Worm (Caenorhabditis elegans) whole organism, mixed stage, embryonic: ENCODE measurements around the gene abf-5.

Experiments used
- ces-1 ChIP-seq: fragments of 150-350 bp; optimal IDR thresholded peaks from 2 replicates; lab custom pipeline; 2014; ENCODE audit warnings: missing biosample characterization, missing genetic modification reagents, missing genetic modification characterization
- lin-13 ChIP-seq: fragments of 150-350 bp; optimal IDR thresholded peaks from 2 replicates; lab custom pipeline; 2014; ENCODE audit warnings: missing biosample characterization, missing genetic modification characterization
- lsy-2 ChIP-seq: fragments of 150-350 bp; optimal IDR thresholded peaks from 2 replicates; lab custom pipeline; 2014; ENCODE audit warnings: missing biosample characterization, missing genetic modification characterization
- mep-1 ChIP-seq: fragments of 150-350 bp; optimal IDR thresholded peaks from 2 replicates; lab custom pipeline; 2017; ENCODE audit warnings: missing biosample characterization, missing genetic modification reagents, missing genetic modification characterization, inconsistent platforms
- nhr-12 ChIP-seq: fragments of 150-350 bp; optimal IDR thresholded peaks from 2 replicates; lab custom pipeline; 2014; ENCODE audit warnings: missing biosample characterization, missing genetic modification characterization
- nhr-237 ChIP-seq: fragments of 150-350 bp; optimal IDR thresholded peaks from 2 replicates; lab custom pipeline; 2014; ENCODE audit warnings: missing biosample characterization, missing genetic modification characterization
- nhr-28 ChIP-seq: fragments of 150-350 bp; optimal IDR thresholded peaks from 2 replicates; lab custom pipeline; 2014; ENCODE audit warnings: missing biosample characterization, missing genetic modification characterization
- ztf-11 ChIP-seq: fragments of 150-350 bp; optimal IDR thresholded peaks from 2 replicates; lab custom pipeline; 2014; ENCODE audit warnings: missing biosample characterization, missing genetic modification characterization

ce11 chrX:12806926-12807325 is 14.3 kb downstream of the abf-5 start:
- TF ChIP-seq nhr-28 (no peak), mep-1 (no peak), lin-13 (no peak), lsy-2 (tag; lab: Kevin White, UChicago) (no peak), ztf-11 (tag; lab: Kevin White, UChicago) (no peak), nhr-237 (tag; lab: Kevin White, UChicago) (no peak), nhr-12 (tag; lab: Kevin White, UChicago) (no peak), ces-1 (GFP tag; lab: Kevin White, UChicago) (no peak)
